Fruit fly (Drosophila melanogaster) whole organism, embryonic: Measurements from ENCODE around the gene CG4914.

Experiments used
- Asciz ChIP-seq: fragments of 200-800 bp; sonication (Bioruptor generic); optimal IDR thresholded peaks from 2 replicates; lab custom pipeline; 2017; ENCODE audit warnings: missing biosample characterization, mild to moderate bottlenecking, missing genetic modification characterization, missing genetic modification reagents
- Bdp1 ChIP-seq: fragments of 200-800 bp; sonication (Bioruptor generic); optimal IDR thresholded peaks from 3 replicates; lab custom pipeline; 2016; ENCODE audit warnings: missing biosample characterization, missing genetic modification characterization
- CG10267 ChIP-seq: fragments of 200-800 bp; sonication (Bioruptor generic); optimal IDR thresholded peaks from 2 replicates; lab custom pipeline; 2018; ENCODE audit warnings: missing biosample characterization, mild to moderate bottlenecking, missing genetic modification characterization, moderate library complexity
- CG10321 ChIP-seq: fragments of 200-800 bp; sonication (Bioruptor generic); IDR thresholded peaks from 2 replicates; pipeline ENCODE4 v1.3.6; 2022; ENCODE audit warnings: missing biosample characterization, missing genetic modification characterization
- CG13287 ChIP-seq: fragments of 200-800 bp; sonication (Bioruptor generic); IDR thresholded peaks from 2 replicates; pipeline ENCODE4 v1.3.6; 2022; ENCODE audit warnings: missing biosample characterization, missing genetic modification characterization; ENCODE audit not compliant: partially characterized antibody
- CG13424 ChIP-seq: fragments of 200-800 bp; sonication (Bioruptor generic); optimal IDR thresholded peaks from 2 replicates; lab custom pipeline; 2019; ENCODE audit warnings: missing biosample characterization, mild to moderate bottlenecking, missing genetic modification characterization, moderate library complexity
- CG15269 ChIP-seq: fragments of 200-800 bp; sonication (Bioruptor generic); optimal IDR thresholded peaks from 2 replicates; lab custom pipeline; 2018; ENCODE audit warnings: missing biosample characterization, mild to moderate bottlenecking, missing genetic modification characterization, moderate library complexity
- CG1529 ChIP-seq: fragments of 200-800 bp; sonication (Bioruptor generic); optimal IDR thresholded peaks from 3 replicates; lab custom pipeline; 2018; ENCODE audit warnings: missing biosample characterization, missing genetic modification characterization
- CG1602 ChIP-seq: fragments of 200-800 bp; sonication (Bioruptor generic); optimal IDR thresholded peaks from 3 replicates; lab custom pipeline; 2016; ENCODE audit warnings: missing biosample characterization, missing genetic modification characterization
- CG17829 ChIP-seq: fragments of 200-800 bp; optimal IDR thresholded peaks from 2 replicates; lab custom pipeline; 2019; ENCODE audit warnings: missing biosample characterization, mild to moderate bottlenecking, missing genetic modification characterization, moderate library complexity
- CG32767 ChIP-seq: fragments of 200-800 bp; sonication (Bioruptor generic); IDR thresholded peaks from 2 replicates; pipeline ENCODE4 v1.3.6; 2022; ENCODE audit warnings: missing biosample characterization, missing genetic modification characterization
- CG32772 ChIP-seq: fragments of 200-800 bp; sonication (Bioruptor generic); IDR thresholded peaks from 2 replicates; pipeline ENCODE4 v1.3.6; 2022; ENCODE audit warnings: missing biosample characterization, missing genetic modification characterization
- CG34422 ChIP-seq: fragments of 200-800 bp; sonication (Bioruptor generic); IDR thresholded peaks from 3 replicates; pipeline ENCODE4 v1.3.6; 2022; ENCODE audit warnings: missing biosample characterization, missing genetic modification characterization
- CG4617 ChIP-seq: fragments of 200-800 bp; sonication (Bioruptor generic); optimal IDR thresholded peaks from 3 replicates; lab custom pipeline; 2016; ENCODE audit warnings: missing biosample characterization, missing genetic modification characterization, borderline replicate concordance
- CG4854 ChIP-seq: fragments of 200-800 bp; sonication (Bioruptor generic); optimal IDR thresholded peaks from 2 replicates; lab custom pipeline; 2016; ENCODE audit warnings: missing biosample characterization, missing genetic modification characterization, inconsistent platforms
- CG6254 ChIP-seq: fragments of 200-800 bp; sonication (Bioruptor generic); optimal IDR thresholded peaks from 3 replicates; lab custom pipeline; 2017; ENCODE audit warnings: mild to moderate bottlenecking, missing biosample characterization, missing genetic modification reagents, missing genetic modification characterization
- CG7745 ChIP-seq: fragments of 200-800 bp; sonication (Bioruptor generic); optimal IDR thresholded peaks from 2 replicates; lab custom pipeline; 2018; ENCODE audit warnings: missing biosample characterization, mild to moderate bottlenecking, missing genetic modification characterization, moderate library complexity
- CG7963 ChIP-seq: fragments of 200-800 bp; sonication (Bioruptor generic); IDR thresholded peaks from 3 replicates; pipeline ENCODE4 v1.3.6; 2022; ENCODE audit warnings: missing biosample characterization, missing genetic modification characterization; ENCODE audit not compliant: partially characterized antibody
- CG8924 ChIP-seq: fragments of 200-800 bp; optimal IDR thresholded peaks from 3 replicates; lab custom pipeline; 2019; ENCODE audit warnings: missing biosample characterization, mild to moderate bottlenecking, missing genetic modification characterization, moderate library complexity
- CG9817 ChIP-seq: fragments of 200-800 bp; sonication (Bioruptor generic); optimal IDR thresholded peaks from 2 replicates; lab custom pipeline; 2018; ENCODE audit warnings: missing biosample characterization, mild to moderate bottlenecking, missing genetic modification characterization, moderate library complexity
- Gsc ChIP-seq: fragments of 200-800 bp; sonication (Bioruptor generic); IDR thresholded peaks from 2 replicates; pipeline ENCODE4 v1.3.6; 2022; ENCODE audit warnings: missing biosample characterization, missing genetic modification characterization
- H15 ChIP-seq: fragments of 200-800 bp; sonication (Bioruptor generic); IDR thresholded peaks from 3 replicates; pipeline ENCODE4 v1.3.6; 2022; ENCODE audit warnings: missing biosample characterization, missing genetic modification characterization
- Hr51 ChIP-seq, 2 experiments: fragments of 200-800 bp; sonication (Bioruptor generic); optimal IDR thresholded peaks; 2 replicates in 1 of 2; 3 replicates in 1 of 2; lab custom pipeline; 2016 to 2018; ENCODE audit warnings: missing biosample characterization in 2 of 2, missing genetic modification characterization in 2 of 2, mild to moderate bottlenecking in 1 of 2, moderate library complexity in 1 of 2
- Mad ChIP-seq: fragments of 200-800 bp; sonication (Bioruptor generic); optimal IDR thresholded peaks from 2 replicates; lab custom pipeline; 2016; ENCODE audit warnings: missing biosample characterization, missing genetic modification characterization
- Nf-YC ChIP-seq: fragments of 200-800 bp; optimal IDR thresholded peaks from 3 replicates; lab custom pipeline; 2019; ENCODE audit warnings: missing biosample characterization, mild to moderate bottlenecking, missing genetic modification characterization, moderate library complexity
- Opbp ChIP-seq: fragments of 200-800 bp; sonication (Bioruptor generic); IDR thresholded peaks from 3 replicates; pipeline ENCODE4 v1.3.6; 2022; ENCODE audit warnings: missing biosample characterization, missing genetic modification characterization; ENCODE audit not compliant: partially characterized antibody
- Sox102F ChIP-seq: fragments of 200-800 bp; sonication (Bioruptor generic); optimal IDR thresholded peaks from 2 replicates; lab custom pipeline; 2018; ENCODE audit warnings: missing biosample characterization, mild to moderate bottlenecking, missing genetic modification characterization, moderate library complexity
- Xrp1 ChIP-seq: fragments of 200-800 bp; sonication (Bioruptor generic); IDR thresholded peaks from 2 replicates; pipeline ENCODE4 v1.3.6; 2022; ENCODE audit warnings: missing biosample characterization, missing genetic modification characterization
- abd-A ChIP-seq: fragments of 200-800 bp; sonication (Bioruptor generic); optimal IDR thresholded peaks from 3 replicates; lab custom pipeline; 2019; ENCODE audit warnings: missing biosample characterization, mild to moderate bottlenecking, missing genetic modification characterization, moderate library complexity
- ara ChIP-seq: fragments of 200-800 bp; sonication (Bioruptor generic); IDR thresholded peaks from 2 replicates; pipeline ENCODE4 v1.3.6; 2022; ENCODE audit warnings: missing biosample characterization, missing genetic modification characterization
- ase ChIP-seq: fragments of 200-800 bp; sonication (Bioruptor generic); IDR thresholded peaks from 3 replicates; pipeline ENCODE4 v1.3.6; 2022; ENCODE audit warnings: missing biosample characterization, missing genetic modification characterization
- bab2 ChIP-seq: fragments of 200-800 bp; sonication (Bioruptor generic); optimal IDR thresholded peaks from 2 replicates; lab custom pipeline; 2016; ENCODE audit warnings: missing biosample characterization, missing genetic modification characterization
- cas ChIP-seq: fragments of 200-800 bp; sonication (Bioruptor generic); IDR thresholded peaks from 2 replicates; pipeline ENCODE4 v1.3.6; 2022; ENCODE audit warnings: missing biosample characterization, missing genetic modification characterization
- dati ChIP-seq: fragments of 200-800 bp; sonication (Bioruptor generic); IDR thresholded peaks from 2 replicates; pipeline ENCODE4 v1.3.6; 2022; ENCODE audit warnings: missing biosample characterization, missing genetic modification characterization
- dpn ChIP-seq, 2 experiments: fragments of 200-800 bp; sonication (Bioruptor generic); optimal IDR thresholded peaks; 3 replicates each; lab custom pipeline; 2016; ENCODE audit warnings: missing biosample characterization in 2 of 2, missing genetic modification characterization in 2 of 2
- en ChIP-seq: fragments of 200-800 bp; sonication (Bioruptor generic); optimal IDR thresholded peaks from 2 replicates; lab custom pipeline; 2016; ENCODE audit warnings: missing biosample characterization, missing genetic modification characterization
- fd102C ChIP-seq: fragments of 200-800 bp; sonication (Bioruptor generic); optimal IDR thresholded peaks from 2 replicates; lab custom pipeline; 2018; ENCODE audit warnings: missing biosample characterization, mild to moderate bottlenecking, missing genetic modification characterization, moderate library complexity
- fd96Cb ChIP-seq: fragments of 200-800 bp; sonication (Bioruptor generic); optimal IDR thresholded peaks from 2 replicates; lab custom pipeline; 2018; ENCODE audit warnings: missing biosample characterization, mild to moderate bottlenecking, missing genetic modification characterization, moderate library complexity
- gfzf ChIP-seq: fragments of 200-800 bp; sonication (Bioruptor generic); optimal IDR thresholded peaks from 2 replicates; lab custom pipeline; 2016; ENCODE audit warnings: missing biosample characterization, mild to moderate bottlenecking, missing genetic modification characterization, moderate library complexity
- hbn ChIP-seq: fragments of 200-800 bp; sonication (Bioruptor generic); IDR thresholded peaks from 2 replicates; pipeline ENCODE4 v1.3.6; 2022; ENCODE audit warnings: missing biosample characterization, missing genetic modification characterization; ENCODE audit not compliant: partially characterized antibody
- pita ChIP-seq: fragments of 200-800 bp; sonication (Bioruptor generic); optimal IDR thresholded peaks from 2 replicates; lab custom pipeline; 2017; ENCODE audit warnings: missing biosample characterization, mild to moderate bottlenecking, missing genetic modification characterization
- schlank ChIP-seq: fragments of 200-800 bp; sonication (Bioruptor generic); optimal IDR thresholded peaks from 2 replicates; lab custom pipeline; 2018; ENCODE audit warnings: missing biosample characterization, mild to moderate bottlenecking, missing genetic modification characterization
- tap ChIP-seq: fragments of 200-800 bp; optimal IDR thresholded peaks from 3 replicates; lab custom pipeline; 2019; ENCODE audit warnings: missing biosample characterization, mild to moderate bottlenecking, missing genetic modification characterization, moderate library complexity
- tll ChIP-seq, 2 experiments: fragments of 200-800 bp in 1 of 2; fragments of >200 bp in 1 of 2; sonication (Bioruptor generic) in 1 of 2; optimal IDR thresholded peaks; 2 replicates each; lab custom pipeline; 2017 to 2019; ENCODE audit warnings: missing biosample characterization in 2 of 2, missing genetic modification characterization in 2 of 2, mild to moderate bottlenecking in 1 of 2, moderate library complexity in 1 of 2
- vfl ChIP-seq: fragments of 200-800 bp; sonication (Bioruptor generic); optimal IDR thresholded peaks from 2 replicates; lab custom pipeline; 2016; ENCODE audit warnings: missing biosample characterization, missing genetic modification characterization
- wor ChIP-seq: fragments of 200-800 bp; sonication (Bioruptor generic); IDR thresholded peaks from 2 replicates; pipeline ENCODE4 v1.3.6; 2022; ENCODE audit warnings: missing biosample characterization, missing genetic modification characterization
- yki ChIP-seq: fragments of >200 bp; optimal IDR thresholded peaks from 3 replicates; lab custom pipeline; 2018
- zf30C ChIP-seq: fragments of 200-800 bp; sonication (Bioruptor generic); optimal IDR thresholded peaks from 3 replicates; lab custom pipeline; 2018; ENCODE audit warnings: missing biosample characterization, mild to moderate bottlenecking, missing genetic modification characterization

CG4914 gene

DNA sequence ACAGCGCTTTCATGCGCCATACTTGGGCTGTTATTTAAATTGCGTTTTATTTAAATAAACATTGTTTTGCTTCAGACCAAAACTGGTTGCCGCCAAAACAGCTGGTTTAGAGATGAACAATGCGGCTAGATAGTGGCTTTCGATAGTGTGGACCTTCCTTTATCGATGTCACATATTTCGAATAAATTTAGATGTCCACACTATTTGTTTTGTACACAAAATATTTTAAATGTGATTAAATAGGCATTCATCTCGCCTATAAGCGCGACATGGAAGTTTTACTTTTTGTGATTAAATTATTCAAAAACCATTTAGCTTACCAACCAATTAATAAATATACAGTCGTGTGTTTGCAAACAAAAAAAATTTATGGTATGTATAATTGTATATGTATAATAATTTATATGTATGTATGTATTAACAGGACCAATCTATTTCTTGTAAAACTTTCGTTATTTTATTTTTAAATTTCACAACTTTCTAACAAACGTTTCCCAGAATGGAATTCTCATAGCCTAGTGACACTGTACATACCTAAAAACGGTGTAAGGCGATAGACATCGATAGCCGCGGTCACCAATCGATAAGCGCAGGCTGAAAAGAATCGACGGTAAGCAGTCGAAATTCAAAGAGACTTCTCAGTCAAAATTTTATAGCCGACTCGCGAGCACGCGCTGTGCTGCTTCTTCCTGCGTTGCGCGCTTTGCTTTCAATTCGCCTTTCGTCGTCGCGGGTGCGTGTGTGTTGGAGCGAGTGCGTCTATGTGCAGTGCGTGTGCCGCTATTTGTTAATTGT lies 45.8 kb downstream of the CG4914 start, which contains the start of the genes RecQ5 and dlp (continued):
- TF ChIP-seq hbn (GFP tag; lab: Robert Waterston, UW) (peak; percentile 86), en (GFP tag; lab: Kevin White, UChicago) (peak; percentile 14), abd-A (tag; lab: Kevin White, UChicago) (peak; percentile 51), Mad (peak; percentile 54), Bdp1 (GFP tag; lab: Kevin White, UChicago) (no peak), CG15269 (tag; lab: Kevin White, UChicago) (peak; percentile 83), CG1529 (GFP tag; lab: Kevin White, UChicago) (peak; percentile 38), Nf-YC (tag; lab: Kevin White, UChicago) (peak; percentile 53), CG10267 (tag; lab: Kevin White, UChicago) (peak; percentile 80), fd96Cb (tag; lab: Kevin White, UChicago) (peak; percentile 76), CG13287 (GFP tag; lab: Robert Waterston, UW) (peak; percentile 89), ara (peak; percentile 69; the same call in 1 of the 2 replicates), tap (peak; percentile 60), CG7963 (GFP tag; lab: Robert Waterston, UW) (peak; percentile 93), Xrp1 (GFP tag; lab: Robert Waterston, UW) (peak; percentile 67), vfl (GFP tag; lab: Kevin White, UChicago) (peak; percentile 74), ase (GFP tag; lab: Robert Waterston, UW) (peak; percentile 58; the same call in 1 of the 3 replicates), CG1602 (peak; percentile 84), fd102C (no peak), CG4617 (peak; percentile 38), CG32772 (GFP tag; lab: Robert Waterston, UW) (peak; percentile 28; the same call in 1 of the 2 replicates), H15 (GFP tag; lab: Robert Waterston, UW) (peak; percentile 64; the same call in 1 of the 3 replicates), Asciz (peak; percentile 60), Opbp (GFP tag; lab: Robert Waterston, UW) (peak; percentile 96), schlank (tag; lab: Kevin White, UChicago) (no peak), CG7745 (tag; lab: Kevin White, UChicago) (no peak), Sox102F (GFP tag; lab: Kevin White, UChicago) (peak; percentile 72), CG13424 (tag; lab: Kevin White, UChicago) (peak; percentile 79), CG32767 (GFP tag; lab: Robert Waterston, UW) (peak; percentile 69; the same call in 1 of the 2 replicates), dpn (GFP tag; optimal IDR thresholded peaks at IDR 0.05; lab: Kevin White, UChicago) (peak; percentile 72 to 88), CG34422 (peak; percentile 86; the same call in 2 of the 3 replicates), wor (GFP tag; lab: Robert Waterston, UW) (0 out of 2 replicates have a peak, but pooled peaks have one; percentile 65), CG4854 (GFP tag; lab: Kevin White, UChicago) (peak; percentile 21), dati (GFP tag; lab: Robert Waterston, UW) (no peak), CG9817 (tag; lab: Kevin White, UChicago) (peak; percentile 76), CG6254 (peak; percentile 51), Hr51 (GFP tag; optimal IDR thresholded peaks at IDR 0.05; lab: Kevin White, UChicago) (peak; percentile 70 to 80), cas (peak; percentile 78), CG10321 (no peak; the same call in 1 of the 2 replicates), zf30C (GFP tag; lab: Kevin White, UChicago) (peak; percentile 25), yki (no peak), CG17829 (tag; lab: Kevin White, UChicago) (peak; percentile 77), bab2 (GFP tag; lab: Kevin White, UChicago) (peak; percentile 60), tll (GFP tag; optimal IDR thresholded peaks at IDR 0.05; lab: Kevin White, UChicago) (peak in 1 of 2 experiments; percentile 56), CG8924 (tag; lab: Kevin White, UChicago) (peak; percentile 85), pita (GFP tag; lab: Kevin White, UChicago) (no peak), Gsc (no peak), gfzf (GFP tag; lab: Kevin White, UChicago) (no peak)
